Fruit fly (Drosophila melanogaster) whole organism, adult: ENCODE data around the gene CG44774.

Experiments used
- CG11617 ChIP-seq: fragments of 200-800 bp; sonication (Bioruptor generic); optimal IDR thresholded peaks from 2 replicates; lab custom pipeline; 2017; ENCODE audit warnings: mild to moderate bottlenecking, missing biosample characterization, missing genetic modification reagents, missing genetic modification characterization
- CG12768 ChIP-seq: fragments of 200-800 bp; sonication (Bioruptor generic); optimal IDR thresholded peaks from 2 replicates; lab custom pipeline; 2017; ENCODE audit warnings: missing biosample characterization, missing genetic modification characterization, mild to moderate bottlenecking, moderate library complexity, missing genetic modification reagents
- CG14711 ChIP-seq: fragments of 200-800 bp; sonication (Bioruptor generic); optimal IDR thresholded peaks from 2 replicates; lab custom pipeline; 2018; ENCODE audit warnings: missing biosample characterization, mild to moderate bottlenecking, missing genetic modification characterization, moderate library complexity
- CG1620 ChIP-seq: fragments of 200-800 bp; sonication (Bioruptor generic); optimal IDR thresholded peaks from 2 replicates; lab custom pipeline; 2016; ENCODE audit warnings: missing biosample characterization, missing genetic modification characterization
- CG33017 ChIP-seq: fragments of 200-800 bp; sonication (Bioruptor generic); optimal IDR thresholded peaks from 2 replicates; lab custom pipeline; 2018; ENCODE audit warnings: missing biosample characterization, mild to moderate bottlenecking, missing genetic modification characterization, moderate library complexity
- CG5204 ChIP-seq: fragments of 200-800 bp; sonication (Bioruptor generic); optimal IDR thresholded peaks from 2 replicates; lab custom pipeline; 2016; ENCODE audit warnings: missing biosample characterization, missing genetic modification characterization
- CG7045 ChIP-seq: fragments of 200-800 bp; sonication (Bioruptor generic); optimal IDR thresholded peaks from 2 replicates; lab custom pipeline; 2017; ENCODE audit warnings: missing biosample characterization, mild to moderate bottlenecking, missing genetic modification characterization
- CG7101 ChIP-seq: fragments of 200-800 bp; sonication (Bioruptor generic); optimal IDR thresholded peaks from 2 replicates; lab custom pipeline; 2018; ENCODE audit warnings: missing biosample characterization, mild to moderate bottlenecking, missing genetic modification characterization, moderate library complexity
- Clk ChIP-seq: fragments of 200-800 bp; sonication (Bioruptor generic); optimal IDR thresholded peaks from 2 replicates; lab custom pipeline; 2017; ENCODE audit warnings: missing biosample characterization, missing genetic modification characterization
- Crg-1 ChIP-seq: fragments of 200-800 bp; sonication (Bioruptor generic); optimal IDR thresholded peaks from 2 replicates; lab custom pipeline; 2016; ENCODE audit warnings: missing biosample characterization, missing genetic modification characterization
- Hr96 ChIP-seq: fragments of 200-800 bp; sonication (Bioruptor generic); optimal IDR thresholded peaks from 2 replicates; lab custom pipeline; 2016; ENCODE audit warnings: missing biosample characterization, missing genetic modification characterization
- Mnt ChIP-seq: fragments of 200-800 bp; sonication (Bioruptor generic); optimal IDR thresholded peaks from 2 replicates; lab custom pipeline; 2016; ENCODE audit warnings: missing biosample characterization, mild to moderate bottlenecking, missing genetic modification characterization
- bab1 ChIP-seq: fragments of 200-800 bp; sonication (Bioruptor generic); optimal IDR thresholded peaks from 3 replicates; lab custom pipeline; 2019; ENCODE audit warnings: missing biosample characterization, mild to moderate bottlenecking, missing genetic modification characterization, moderate library complexity
- cic ChIP-seq: fragments of 200-800 bp; sonication (Bioruptor generic); optimal IDR thresholded peaks from 2 replicates; lab custom pipeline; 2017; ENCODE audit warnings: missing biosample characterization, mild to moderate bottlenecking, missing genetic modification characterization, moderate library complexity
- cnc ChIP-seq, 2 experiments: fragments of >200 bp; optimal IDR thresholded peaks; 2 replicates each; lab custom pipeline; 2017
- kay ChIP-seq: fragments of 200-800 bp; sonication (Bioruptor generic); peaks from one replicate; lab custom pipeline; 2016; ENCODE audit warnings: missing biosample characterization, missing genetic modification characterization, borderline replicate concordance
- ovo ChIP-seq: fragments of 200-800 bp; sonication (Bioruptor generic); optimal IDR thresholded peaks from 2 replicates; lab custom pipeline; 2016; ENCODE audit warnings: missing biosample characterization, missing genetic modification characterization
- pad ChIP-seq: fragments of 200-800 bp; sonication (Bioruptor generic); optimal IDR thresholded peaks from 3 replicates; lab custom pipeline; 2017; ENCODE audit warnings: missing biosample characterization, missing genetic modification characterization, mild to moderate bottlenecking, moderate library complexity, missing genetic modification reagents
- tj ChIP-seq: fragments of 200-800 bp; sonication (Bioruptor generic); optimal IDR thresholded peaks from 3 replicates; lab custom pipeline; 2017; ENCODE audit warnings: missing biosample characterization, mild to moderate bottlenecking, missing genetic modification characterization, moderate library complexity
- toe ChIP-seq: fragments of 200-800 bp; sonication (Bioruptor generic); optimal IDR thresholded peaks from 2 replicates; lab custom pipeline; 2016; ENCODE audit warnings: missing biosample characterization, missing genetic modification characterization

CG44774 gene

dm6 chrX:4906573-4906972, 31.3 kb downstream of the CG44774 start, which contains the start of gene CG6927:
Gene CG6927 (plus strand): TSS chrX:4906900.
- peak; percentile 91 for TF ChIP-seq kay
- TF ChIP-seq CG11617: peak; percentile 31
- TF ChIP-seq tj (GFP tag; lab: Kevin White, UChicago): peak; percentile 47
- peak; percentile 78 for TF ChIP-seq CG14711 (tag; lab: Kevin White, UChicago)
- peak; percentile 57 for TF ChIP-seq bab1 (GFP tag; lab: Kevin White, UChicago)
- no peak for TF ChIP-seq CG5204 (GFP tag; lab: Kevin White, UChicago)
- TF ChIP-seq Crg-1 (GFP tag; lab: Kevin White, UChicago): no peak
- no peak for TF ChIP-seq cnc (optimal IDR thresholded peaks at IDR 0.05; lab: Kevin White, UChicago)
- peak; percentile 84 for TF ChIP-seq CG7101
- TF ChIP-seq ovo (GFP tag; lab: Kevin White, UChicago): peak; percentile 40
- TF ChIP-seq CG1620 (GFP tag; lab: Kevin White, UChicago): no peak
- peak; percentile 36 for TF ChIP-seq pad
- peak; percentile 35 for TF ChIP-seq CG12768 (GFP tag; lab: Kevin White, UChicago)
- peak; percentile 4 for TF ChIP-seq Clk (GFP tag; lab: Kevin White, UChicago)
- TF ChIP-seq toe (GFP tag; lab: Kevin White, UChicago): no peak
- no peak for TF ChIP-seq cic (GFP tag; lab: Kevin White, UChicago)
- TF ChIP-seq CG7045 (GFP tag; lab: Kevin White, UChicago): peak; percentile 52
- TF ChIP-seq Mnt (GFP tag; lab: Kevin White, UChicago): no peak
- peak; percentile 64 for TF ChIP-seq Hr96 (GFP tag; lab: Kevin White, UChicago)
- TF ChIP-seq CG33017: peak; percentile 70

DNA sequence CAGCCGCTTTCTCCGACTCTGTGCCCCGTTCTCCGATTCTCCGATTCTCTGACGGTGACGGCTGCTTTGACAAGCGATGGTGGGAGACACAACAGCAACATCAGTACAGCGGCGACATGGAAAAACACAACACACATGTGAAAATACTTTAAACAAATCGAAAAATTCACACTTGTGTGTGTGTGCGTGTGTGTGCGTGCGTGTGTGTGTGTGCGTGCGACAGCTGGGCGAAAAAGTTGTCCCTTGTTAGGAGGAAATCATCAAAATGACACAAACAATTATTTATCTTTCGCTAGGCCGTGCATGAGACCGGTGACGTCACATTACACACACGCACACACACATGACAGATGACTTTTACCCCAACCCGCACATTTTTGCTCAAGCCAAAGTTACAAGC, 41.0 kb downstream of the CG44774 start:
- TF ChIP-seq CG14711 (tag; lab: Kevin White, UChicago): no peak
- TF ChIP-seq toe (GFP tag; lab: Kevin White, UChicago): no peak
- TF ChIP-seq CG33017: no peak

DNA sequence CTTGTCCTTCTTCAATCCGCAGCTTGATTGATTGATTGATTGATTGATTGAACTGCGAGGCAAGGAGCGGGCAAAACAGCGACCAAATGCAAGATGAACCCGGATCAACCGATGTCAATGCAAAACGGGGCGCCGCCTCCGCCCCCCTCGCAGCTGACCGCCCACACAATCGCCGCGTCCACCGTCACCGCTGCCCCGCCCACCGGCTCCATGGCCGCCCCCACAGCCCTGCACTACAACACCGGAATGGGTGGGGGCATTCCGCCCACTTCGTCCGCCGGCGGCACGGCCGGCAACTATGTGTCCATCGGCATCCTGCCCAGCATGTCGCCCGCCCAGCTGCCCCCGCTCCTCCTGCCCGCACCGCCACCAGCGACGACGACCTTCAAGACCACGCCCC, 43.3 kb downstream of the CG44774 start:
- TF ChIP-seq ovo (GFP tag; lab: Kevin White, UChicago) (no peak), CG12768 (GFP tag; lab: Kevin White, UChicago) (no peak), CG7045 (GFP tag; lab: Kevin White, UChicago) (no peak), tj (GFP tag; lab: Kevin White, UChicago) (no peak), CG14711 (tag; lab: Kevin White, UChicago) (no peak), Clk (GFP tag; lab: Kevin White, UChicago) (no peak), Mnt (GFP tag; lab: Kevin White, UChicago) (no peak), cnc (optimal IDR thresholded peaks at IDR 0.05; lab: Kevin White, UChicago) (no peak), CG5204 (GFP tag; lab: Kevin White, UChicago) (no peak)

DNA sequence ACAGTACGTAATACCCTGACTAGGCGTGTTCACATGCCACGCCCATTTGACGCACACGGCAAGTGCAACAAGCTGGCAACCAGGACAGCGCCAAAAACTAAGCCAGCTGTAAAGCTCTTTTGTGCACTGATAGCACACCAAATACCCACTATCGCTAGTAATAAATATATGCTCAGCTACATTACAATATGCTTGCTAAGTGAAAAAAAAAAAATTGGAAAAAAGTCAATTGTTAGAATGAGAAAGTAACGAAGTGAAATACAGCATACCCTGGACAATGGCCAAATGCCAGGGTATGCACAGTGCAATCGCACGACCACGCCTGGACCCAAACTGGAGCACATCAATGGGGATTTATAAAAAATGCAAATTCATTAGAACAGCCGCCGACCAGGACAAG, 52.0 kb downstream of the CG44774 start:
- TF ChIP-seq CG7101 (no peak), CG7045 (GFP tag; lab: Kevin White, UChicago) (no peak), CG1620 (GFP tag; lab: Kevin White, UChicago) (no peak), CG11617 (no peak)
